Worm (Caenorhabditis elegans) whole organism, L1 larva: ENCODE measurements around the gene ZK666.15.
"Not testable (repeated sequence)": the region's sequence is repeated elsewhere in the genome, so short reads cannot be mapped to it uniquely, and the experiment has no call there.

Experiments used
- C34B4.2 ChIP-seq: sonication (generic microtip); optimal IDR thresholded peaks from 2 replicates; lab custom pipeline; 2017; ENCODE audit warnings: mild to moderate bottlenecking, missing genetic modification characterization, missing compliant biosample characterization
- aha-1 ChIP-seq: fragments of 150-350 bp; optimal IDR thresholded peaks from 2 replicates; lab custom pipeline; 2014; ENCODE audit warnings: missing biosample characterization, missing genetic modification characterization
- ama-1 ChIP-seq: fragments of 150-350 bp; optimal IDR thresholded peaks from 2 replicates; lab custom pipeline; 2014
- blmp-1 ChIP-seq: fragments of 150-350 bp; optimal IDR thresholded peaks from 2 replicates; lab custom pipeline; 2014; ENCODE audit warnings: missing biosample characterization, missing genetic modification characterization
- ceh-88 ChIP-seq: fragments of 200-800 bp; sonication (Bioruptor generic); IDR thresholded peaks from 2 replicates; pipeline ENCODE4 v1.3.6; 2022; ENCODE audit warnings: missing genetic modification characterization, missing compliant biosample characterization
- dpl-1 ChIP-seq, 3 experiments: fragments of 150-350 bp in 2 of 3; sonication (generic microtip) in 1 of 3; optimal IDR thresholded peaks; 2 replicates each; lab custom pipeline; 2014 to 2017; ENCODE audit warnings: missing biosample characterization in 3 of 3, missing genetic modification characterization in 3 of 3, missing genetic modification reagents in 3 of 3
- dsc-1 ChIP-seq: sonication (generic microtip); optimal IDR thresholded peaks from 2 replicates; lab custom pipeline; 2016; ENCODE audit warnings: mild to moderate bottlenecking, missing genetic modification characterization, missing compliant biosample characterization
- efl-1 ChIP-seq, 4 experiments: fragments of 150-350 bp; optimal IDR thresholded peaks in 3 of 4; peaks in 1 of 4; 1 replicate in 1 of 4; 2 replicates in 3 of 4; lab custom pipeline; 2014; ENCODE audit warnings: missing biosample characterization in 2 of 4, missing genetic modification characterization in 2 of 4, missing genetic modification reagents in 2 of 4
- efl-3 ChIP-seq: fragments of 200-800 bp; sonication (Bioruptor generic); optimal IDR thresholded peaks from 2 replicates; lab custom pipeline; 2018; ENCODE audit warnings: mild to moderate bottlenecking, missing genetic modification characterization, missing compliant biosample characterization
- egl-13 ChIP-seq: sonication (generic microtip); optimal IDR thresholded peaks from 2 replicates; lab custom pipeline; 2016; ENCODE audit warnings: missing genotype, missing genetic modification reagents, missing genetic modification characterization, missing compliant biosample characterization
- elt-2 ChIP-seq: sonication (generic microtip); optimal IDR thresholded peaks from 2 replicates; lab custom pipeline; 2016; ENCODE audit warnings: missing genetic modification characterization, mild to moderate bottlenecking, inconsistent platforms, missing compliant biosample characterization, missing genetic modification reagents
- fkh-8 ChIP-seq: sonication (generic microtip); optimal IDR thresholded peaks from 2 replicates; lab custom pipeline; 2016; ENCODE audit warnings: mild to moderate bottlenecking, missing genetic modification characterization, missing compliant biosample characterization
- fos-1 ChIP-seq: fragments of 150-350 bp; optimal IDR thresholded peaks from 2 replicates; lab custom pipeline; 2014; ENCODE audit warnings: missing biosample characterization, missing genetic modification characterization
- grh-1 ChIP-seq: fragments of 200-800 bp; sonication (Bioruptor generic); IDR thresholded peaks from 2 replicates; pipeline ENCODE4 v1.3.6; 2022; ENCODE audit warnings: missing genetic modification reagents, missing genetic modification characterization, missing compliant biosample characterization
- hlh-4 ChIP-seq: sonication (generic microtip); optimal IDR thresholded peaks from 2 replicates; lab custom pipeline; 2016; ENCODE audit warnings: mild to moderate bottlenecking, missing genetic modification characterization, missing compliant biosample characterization
- isw-1 ChIP-seq: fragments of 200-800 bp; sonication (Bioruptor generic); IDR thresholded peaks from 2 replicates; pipeline ENCODE4 v1.3.6; 2022; ENCODE audit warnings: missing genetic modification characterization, missing compliant biosample characterization
- lin-15B ChIP-seq: fragments of 150-350 bp; sonication (generic microtip); optimal IDR thresholded peaks from 3 replicates; lab custom pipeline; 2014; ENCODE audit warnings: missing biosample characterization, missing genetic modification characterization
- lin-39 ChIP-seq: fragments of 150-350 bp; optimal IDR thresholded peaks from 2 replicates; lab custom pipeline; 2014; ENCODE audit warnings: missing biosample characterization, missing genetic modification reagents, missing genetic modification characterization
- lsy-2 ChIP-seq, 2 experiments: fragments of 150-350 bp; optimal IDR thresholded peaks; 2 replicates each; lab custom pipeline; 2014; ENCODE audit warnings: missing biosample characterization in 2 of 2, missing genetic modification characterization in 2 of 2
- mef-2 ChIP-seq: fragments of 150-350 bp; optimal IDR thresholded peaks from 2 replicates; lab custom pipeline; 2014; ENCODE audit warnings: missing biosample characterization, missing genetic modification characterization
- nhr-12 ChIP-seq: sonication (generic microtip); optimal IDR thresholded peaks from 2 replicates; lab custom pipeline; 2017; ENCODE audit warnings: missing biosample characterization, missing genetic modification characterization
- nhr-20 ChIP-seq: sonication (generic microtip); optimal IDR thresholded peaks from 2 replicates; lab custom pipeline; 2016; ENCODE audit warnings: mild to moderate bottlenecking, missing genetic modification characterization, missing compliant biosample characterization
- nhr-28 ChIP-seq: fragments of 150-350 bp; optimal IDR thresholded peaks from 2 replicates; lab custom pipeline; 2014; ENCODE audit warnings: missing biosample characterization, missing genetic modification characterization
- nhr-47 ChIP-seq: sonication (generic microtip); optimal IDR thresholded peaks from 2 replicates; lab custom pipeline; 2016; ENCODE audit warnings: mild to moderate bottlenecking, missing genetic modification characterization, moderate library complexity, missing compliant biosample characterization
- nhr-71 ChIP-seq: sonication (generic microtip); optimal IDR thresholded peaks from 2 replicates; lab custom pipeline; 2016; ENCODE audit warnings: mild to moderate bottlenecking, missing genetic modification characterization, moderate library complexity, missing compliant biosample characterization
- nhr-90 ChIP-seq: sonication (generic microtip); optimal IDR thresholded peaks from 2 replicates; lab custom pipeline; 2016; ENCODE audit warnings: mild to moderate bottlenecking, missing genetic modification characterization, missing compliant biosample characterization; ENCODE audit not compliant: poor library complexity
- pag-3 ChIP-seq: sonication (generic microtip); optimal IDR thresholded peaks from 2 replicates; lab custom pipeline; 2017; ENCODE audit warnings: missing genetic modification characterization, mild to moderate bottlenecking, missing compliant biosample characterization, antibody characterized with exemption, borderline replicate concordance; ENCODE audit not compliant: insufficient read depth
- pqm-1 ChIP-seq: sonication (generic microtip); optimal IDR thresholded peaks from 3 replicates; lab custom pipeline; 2017; ENCODE audit warnings: missing biosample characterization, missing genetic modification characterization
- skn-1 ChIP-seq: fragments of 150-350 bp; optimal IDR thresholded peaks from 2 replicates; lab custom pipeline; 2014; ENCODE audit warnings: missing biosample characterization, missing genetic modification characterization
- sptf-1 ChIP-seq: fragments of 150-350 bp; optimal IDR thresholded peaks from 2 replicates; lab custom pipeline; 2014; ENCODE audit warnings: missing biosample characterization, missing genetic modification characterization
- sup-37 ChIP-seq: fragments of 200-800 bp; sonication (Bioruptor generic); optimal IDR thresholded peaks from 2 replicates; lab custom pipeline; 2018; ENCODE audit warnings: mild to moderate bottlenecking, missing genetic modification characterization, missing compliant biosample characterization
- swsn-7 ChIP-seq: sonication (generic microtip); optimal IDR thresholded peaks from 2 replicates; lab custom pipeline; 2016; ENCODE audit warnings: missing genetic modification characterization, missing compliant biosample characterization
- unc-130 ChIP-seq: fragments of 150-350 bp; optimal IDR thresholded peaks from 2 replicates; lab custom pipeline; 2017; ENCODE audit warnings: missing biosample characterization, missing genetic modification characterization, inconsistent platforms
- unc-30 ChIP-seq: sonication (generic microtip); optimal IDR thresholded peaks from 2 replicates; lab custom pipeline; 2017; ENCODE audit warnings: missing biosample characterization, missing genetic modification characterization
- xbp-1 ChIP-seq: sonication (generic microtip); optimal IDR thresholded peaks from 2 replicates; lab custom pipeline; 2016; ENCODE audit warnings: missing genetic modification characterization, missing compliant biosample characterization
- zip-4 ChIP-seq: fragments of 200-800 bp; sonication (Bioruptor generic); optimal IDR thresholded peaks from 2 replicates; lab custom pipeline; 2018; ENCODE audit warnings: mild to moderate bottlenecking, missing genetic modification characterization, moderate library complexity, missing compliant biosample characterization
- ztf-11 ChIP-seq, 2 experiments: sonication (generic microtip); optimal IDR thresholded peaks; 2 replicates each; lab custom pipeline; 2016 to 2017; ENCODE audit warnings: missing genetic modification characterization in 2 of 2, missing biosample characterization in 1 of 2, missing compliant biosample characterization in 1 of 2

The ZK666.15 gene

DNA sequence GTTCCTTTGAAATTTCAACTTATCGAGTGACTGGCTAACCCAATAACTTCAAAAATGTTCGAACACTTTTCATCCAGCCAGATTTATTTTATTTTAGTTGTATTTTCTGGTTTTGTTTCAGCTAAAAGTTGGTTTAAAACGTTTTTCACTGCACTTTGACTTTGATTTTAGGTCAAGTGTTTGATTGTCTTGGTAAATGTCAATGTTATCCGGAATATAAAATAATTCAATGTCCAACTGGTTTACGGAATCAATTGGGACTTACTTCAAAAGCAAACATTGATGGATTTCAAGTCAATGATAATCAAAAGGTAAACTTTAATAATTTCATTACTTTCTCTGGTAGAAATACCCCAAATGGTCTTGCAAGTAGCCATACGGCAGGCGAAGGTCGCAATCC is 3.0 kb upstream of the ZK666.15 start:
- no peak for TF ChIP-seq C34B4.2 (tag; lab: Kevin White, UChicago)
- TF ChIP-seq lsy-2 (tag; optimal IDR thresholded peaks at IDR 0.05; lab: Kevin White, UChicago) = no peak
- TF ChIP-seq skn-1 = no peak
- no peak for TF ChIP-seq sptf-1
- no peak for TF ChIP-seq fkh-8 (tag; lab: Kevin White, UChicago)
- no peak for TF ChIP-seq nhr-20 (tag; lab: Kevin White, UChicago)
- no peak for TF ChIP-seq swsn-7 (tag; lab: Kevin White, UChicago)
- TF ChIP-seq unc-30 (tag; lab: Kevin White, UChicago) = no peak
- TF ChIP-seq unc-130 (tag; lab: Kevin White, UChicago) = no peak
- TF ChIP-seq nhr-90 = no peak
- TF ChIP-seq pag-3 = no peak
- no peak for TF ChIP-seq nhr-28 (tag; lab: Kevin White, UChicago)
- no peak for TF ChIP-seq nhr-12 (tag; lab: Kevin White, UChicago)
- no peak for TF ChIP-seq efl-3

ce11 chrII:10485640-10486039 is 1.2 kb upstream of the ZK666.15 start:
- no peak for TF ChIP-seq efl-1 (optimal IDR thresholded peaks at IDR 0.05; lab: Kevin White, UChicago)
- TF ChIP-seq efl-1 (GFP tag; optimal IDR thresholded peaks at IDR 0.05 in 1 of 2; lab: Kevin White, UChicago) = peak in 1 of 2 experiments; percentile 86
- peak; percentile 46 for TF ChIP-seq elt-2 (tag; lab: Kevin White, UChicago)
- TF ChIP-seq fkh-8 (tag; lab: Kevin White, UChicago) = no peak
- TF ChIP-seq, all 84 proteins: peak for 2

DNA sequence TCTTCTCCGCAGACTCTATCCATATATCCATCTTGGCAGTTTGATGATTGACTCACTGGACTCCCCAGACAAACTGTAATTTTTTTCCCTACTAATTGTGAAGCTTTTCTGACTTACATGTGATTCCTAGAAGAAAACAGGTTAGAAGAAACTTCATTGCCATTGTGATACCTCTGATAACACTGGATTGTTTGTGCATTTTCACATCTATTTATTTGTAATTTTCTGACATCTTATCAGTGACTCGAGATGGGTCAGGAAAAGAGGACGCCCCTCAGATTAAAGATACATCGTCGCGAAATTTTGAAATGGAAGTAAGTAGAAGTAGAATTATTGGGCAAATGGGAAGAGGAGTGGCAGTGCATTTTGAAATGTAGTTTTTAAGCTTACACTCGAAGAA is 3.5 kb downstream of the ZK666.15 start, which contains the start of gene clec-61:
clec-61 (minus strand) TSS at position 209 of the 400 bp plus-strand sequence.
- TF ChIP-seq aha-1 (tag; lab: Kevin White, UChicago) (no peak), elt-2 (tag; lab: Kevin White, UChicago) (peak; percentile 13)

- not testable (repeated sequence) for TF ChIP-seq fkh-8, dsc-1, blmp-1 (tag; lab: Kevin White, UChicago)
Observed at ce11 chrII:10493034-10493433, 6.2 kb downstream of the ZK666.15 start, which contains the start of gene ZK666.8. Gene ZK666.8 (minus strand): TSS chrII:10493134.

ce11 chrII:10494467-10494866 is 7.6 kb downstream of the ZK666.15 start, which contains the start of gene ZK666.14:
Gene ZK666.14 (plus strand): TSS chrII:10494767.
- no peak for TF ChIP-seq lin-15B (tag; lab: Kevin White, UChicago)
- no peak for TF ChIP-seq grh-1 (GFP tag; lab: Robert Waterston, UW)
- TF ChIP-seq unc-30 (tag; lab: Kevin White, UChicago) = no peak
- no peak for TF ChIP-seq mef-2 (tag; lab: Kevin White, UChicago)

- no peak for TF ChIP-seq ceh-88 (GFP tag; lab: Robert Waterston, UW)
- TF ChIP-seq ama-1 = no peak
- no peak for TF ChIP-seq xbp-1
- no peak for TF ChIP-seq isw-1 (GFP tag; lab: Robert Waterston, UW)
- TF ChIP-seq sup-37 (GFP tag; lab: Kevin White, UChicago) = no peak
- no peak for TF ChIP-seq fos-1 (tag; lab: Kevin White, UChicago)
- no peak for TF ChIP-seq ztf-11 (tag; optimal IDR thresholded peaks at IDR 0.05; lab: Kevin White, UChicago)
- no peak for TF ChIP-seq nhr-47 (tag; lab: Kevin White, UChicago)
- no peak for TF ChIP-seq hlh-4 (tag; lab: Kevin White, UChicago)
- TF ChIP-seq nhr-71 (tag; lab: Kevin White, UChicago) = no peak
- TF ChIP-seq egl-13 (tag; lab: Kevin White, UChicago) = no peak
- TF ChIP-seq lin-39 = no peak
- no peak for TF ChIP-seq dsc-1 (tag; lab: Kevin White, UChicago)
- TF ChIP-seq C34B4.2 (tag; lab: Kevin White, UChicago) = no peak
- TF ChIP-seq pqm-1 (tag; lab: Kevin White, UChicago) = no peak
- TF ChIP-seq unc-130 (tag; lab: Kevin White, UChicago) = no peak
- no peak for TF ChIP-seq zip-4
- no peak for TF ChIP-seq fkh-8 (tag; lab: Kevin White, UChicago)
- TF ChIP-seq dpl-1 (GFP tag; optimal IDR thresholded peaks at IDR 0.05; lab: Kevin White, UChicago) = no peak
Observed at ce11 chrII:10495912-10496311, 9.1 kb downstream of the ZK666.15 start, which contains the start of gene ZK666.12. Gene ZK666.12 (plus strand): TSS chrII:10496212.
